Worm (Caenorhabditis elegans) whole organism, dauer: Measurements from ENCODE around the gene R09A8.2.
"Not testable (repeated sequence)": the region's sequence is repeated elsewhere in the genome, so short reads cannot be mapped to it uniquely, and the experiment has no call there.

Experiments used
- unc-62 ChIP-seq: sonication (generic microtip); optimal IDR thresholded peaks from 2 replicates; lab custom pipeline; 2017; ENCODE audit warnings: missing biosample characterization, missing genetic modification reagents, missing genetic modification characterization

R09A8.2 gene

DNA sequence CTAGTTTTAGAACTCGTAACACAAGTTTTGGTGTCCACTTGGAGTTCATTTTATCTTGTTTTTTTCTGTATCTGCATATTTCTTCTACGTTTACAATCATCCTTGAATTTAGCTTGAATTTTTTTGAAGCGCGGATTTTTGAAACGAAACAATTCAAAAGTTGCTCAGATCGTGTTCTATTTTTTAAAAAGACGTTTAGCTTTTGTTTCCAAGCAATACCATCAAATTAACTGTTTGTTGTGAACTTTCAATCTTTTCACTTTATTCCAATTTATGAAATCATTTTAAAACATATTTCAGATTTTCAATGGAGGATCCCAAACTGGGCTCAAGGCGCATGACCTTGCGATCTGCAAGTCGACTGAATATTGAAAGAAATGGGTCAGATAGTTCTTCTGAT lies at the start of gene R09A8.2:
Gene R09A8.2, plus strand, starts transcription at position 301 of the 400 bp plus-strand sequence.
- TF ChIP-seq unc-62 (GFP tag; lab: Kevin White, UChicago), result no peak

DNA sequence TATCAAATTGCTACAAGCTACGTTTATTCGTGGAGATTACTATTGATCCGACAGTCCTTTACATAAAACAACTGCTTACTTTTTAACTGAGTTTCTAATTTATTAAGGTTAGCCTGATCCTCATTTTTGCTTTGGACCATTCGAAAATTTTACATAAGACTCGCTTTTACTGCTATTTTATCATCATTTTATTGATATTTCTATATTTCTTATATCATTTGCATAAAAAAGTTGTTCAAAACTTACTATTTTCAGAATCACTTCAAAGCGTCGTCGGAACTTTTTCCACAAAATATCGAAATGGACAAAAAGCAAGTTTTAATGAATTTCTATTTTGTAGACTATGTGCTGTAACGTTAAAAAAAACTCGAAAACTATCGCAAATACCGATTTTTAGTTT lies 44.8 kb upstream of the R09A8.2 start, which contains the start of gene T24D5.1:
Gene T24D5.1, plus strand, starts transcription at position 301 of the 400 bp plus-strand sequence.
- TF ChIP-seq unc-62 (GFP tag; lab: Kevin White, UChicago), result no peak

- no peak for TF ChIP-seq unc-62 (GFP tag; lab: Kevin White, UChicago)
These were observed 39.5 kb upstream of the R09A8.2 start, which contains the start of gene T24D5.3 for ce11 chrX:12579774-12580173. Gene T24D5.3, plus strand, starts transcription at chrX:12580074.

DNA sequence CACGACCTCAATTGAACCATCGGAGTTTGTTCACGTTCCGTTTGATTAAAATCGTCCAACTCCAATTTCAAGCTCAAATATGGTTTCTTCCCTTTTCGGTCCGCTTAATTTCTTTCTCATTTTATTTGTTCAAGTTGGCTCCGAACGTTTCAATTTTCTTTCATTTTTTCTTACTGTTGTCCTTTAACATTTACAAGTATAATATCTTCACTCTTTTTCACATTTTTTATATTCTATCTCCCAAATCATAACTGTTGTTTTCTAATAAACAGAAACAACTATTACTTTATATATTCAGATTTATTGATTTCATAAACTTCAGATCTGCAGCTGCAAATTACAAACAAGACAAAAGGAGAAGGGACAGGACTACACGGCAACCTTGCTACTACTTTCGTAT lies 35.8 kb upstream of the R09A8.2 start:
- TF ChIP-seq unc-62 (GFP tag; lab: Kevin White, UChicago), result no peak

ce11 chrX:12586352-12586751 lies 32.9 kb upstream of the R09A8.2 start, which contains the start of gene T24D5.2:
Gene T24D5.2, minus strand, starts transcription at chrX:12586452.
- TF ChIP-seq unc-62 (GFP tag; lab: Kevin White, UChicago), result no peak

ce11 chrX:12589503-12589902 lies 29.8 kb upstream of the R09A8.2 start:
- no peak for TF ChIP-seq unc-62 (GFP tag; lab: Kevin White, UChicago)

- TF ChIP-seq unc-62 (GFP tag; lab: Kevin White, UChicago), result no peak
These were observed 24.0 kb upstream of the R09A8.2 start for ce11 chrX:12595217-12595616.

- no peak for TF ChIP-seq unc-62 (GFP tag; lab: Kevin White, UChicago)
These were observed 23.3 kb upstream of the R09A8.2 start for ce11 chrX:12595954-12596353.

DNA sequence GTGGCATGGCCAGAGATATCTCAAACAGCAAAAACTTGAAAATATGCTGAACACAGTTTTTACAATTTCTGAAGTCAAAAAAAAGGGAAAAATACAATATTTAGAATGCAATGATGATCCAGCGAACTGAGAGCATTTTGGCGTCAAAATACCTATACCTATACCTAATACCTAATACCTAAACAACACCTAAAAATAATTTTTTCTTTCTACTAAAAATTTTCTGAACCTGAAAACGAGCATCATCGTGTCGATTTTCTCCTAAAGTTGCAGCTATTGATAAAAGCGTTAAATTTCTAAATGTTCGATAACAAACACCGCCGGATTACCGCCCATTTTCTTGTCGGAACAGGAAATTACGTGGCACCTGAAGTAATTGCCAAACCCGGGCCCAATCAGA lies 22.4 kb upstream of the R09A8.2 start, which contains the start of gene T24D5.4:
Gene T24D5.4, plus strand, starts transcription at position 301 of the 400 bp plus-strand sequence.
- no peak for TF ChIP-seq unc-62 (GFP tag; lab: Kevin White, UChicago)

ce11 chrX:12602611-12603010 lies 16.7 kb upstream of the R09A8.2 start:
- no peak for TF ChIP-seq unc-62 (GFP tag; lab: Kevin White, UChicago)

DNA sequence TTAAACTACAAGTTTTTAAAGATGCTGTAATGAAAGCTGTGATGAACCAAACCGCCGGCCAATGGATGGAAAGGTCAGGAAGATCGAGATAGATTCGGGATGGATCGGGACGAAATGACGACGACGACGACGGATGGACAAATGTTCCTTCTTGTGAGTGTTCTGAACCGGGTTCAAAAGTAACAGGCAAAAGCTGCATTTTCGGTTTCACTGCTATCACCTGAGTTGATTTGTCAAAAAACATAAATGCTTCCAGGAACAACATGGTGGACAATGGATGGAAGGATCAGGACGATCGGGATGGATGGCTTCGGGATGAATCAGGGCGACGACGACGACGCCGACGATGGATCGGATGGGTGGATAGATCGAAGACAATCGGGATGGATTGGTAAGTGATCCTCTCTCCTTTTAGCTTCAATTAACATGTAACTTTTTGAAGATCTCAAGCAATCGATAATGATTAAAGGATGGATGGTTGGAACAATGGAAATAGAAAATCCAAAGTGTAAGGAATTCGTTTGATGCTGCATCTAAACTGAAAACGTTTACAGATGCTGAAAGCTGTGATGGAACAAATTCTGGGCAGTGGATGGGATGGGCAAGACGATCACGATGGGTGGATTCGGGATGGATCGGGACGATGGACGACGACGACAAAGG lies 15.8 kb upstream of the R09A8.2 start, which contains the start of the genes T24D5.6 and R09A8.9:
Gene T24D5.6, plus strand, starts transcription at position 301 of the 663 bp plus-strand sequence.
Gene R09A8.9, plus strand, starts transcription at position 613 of the 663 bp plus-strand sequence.
- no peak for TF ChIP-seq unc-62 (GFP tag; lab: Kevin White, UChicago)

DNA sequence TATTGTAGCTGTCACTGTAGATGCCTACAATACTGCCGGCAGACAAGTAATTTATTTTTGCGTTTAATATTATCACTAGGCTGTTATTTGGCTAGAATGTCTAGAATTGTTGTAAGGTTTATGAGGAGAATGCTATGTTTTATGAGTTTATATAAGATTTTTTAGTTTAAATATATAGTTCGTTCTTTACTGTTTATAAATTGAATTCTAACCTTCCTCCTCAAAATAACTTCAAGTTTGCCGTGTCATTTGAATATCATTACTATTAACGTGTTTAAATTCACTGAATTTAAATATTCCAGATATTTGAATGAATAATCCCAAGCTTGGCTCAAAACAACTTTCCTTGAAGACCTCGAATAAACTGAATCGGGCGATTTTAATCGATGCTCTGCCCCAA lies 5.8 kb upstream of the R09A8.2 start, which contains the start of gene R09A8.1:
Gene R09A8.1, plus strand, starts transcription at position 301 of the 400 bp plus-strand sequence.
- not testable (repeated sequence) for TF ChIP-seq unc-62 (GFP tag; lab: Kevin White, UChicago)

ce11 chrX:12618447-12618846 lies 818 bp upstream of the R09A8.2 start:
- no peak for TF ChIP-seq unc-62 (GFP tag; lab: Kevin White, UChicago)

DNA sequence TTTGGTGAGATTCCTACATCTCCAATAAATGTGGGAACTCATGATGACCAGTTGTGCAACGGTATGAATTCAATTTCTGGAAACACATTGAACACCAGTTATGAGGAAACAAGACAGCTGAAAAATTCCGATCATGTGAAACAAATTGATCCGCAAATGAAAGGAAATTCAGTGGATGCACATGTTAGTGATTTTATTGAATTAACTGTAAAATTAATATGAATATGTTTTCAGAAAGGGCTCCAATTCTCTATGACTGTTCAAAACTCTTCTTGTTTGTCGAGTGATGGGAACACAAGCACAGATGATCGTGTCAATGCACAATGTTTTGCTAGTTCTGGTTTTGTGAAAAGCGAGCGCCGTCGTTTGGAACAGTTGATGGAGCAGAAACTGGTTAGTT lies 1.0 kb downstream of the R09A8.2 start:
- TF ChIP-seq unc-62 (GFP tag; lab: Kevin White, UChicago), result no peak

DNA sequence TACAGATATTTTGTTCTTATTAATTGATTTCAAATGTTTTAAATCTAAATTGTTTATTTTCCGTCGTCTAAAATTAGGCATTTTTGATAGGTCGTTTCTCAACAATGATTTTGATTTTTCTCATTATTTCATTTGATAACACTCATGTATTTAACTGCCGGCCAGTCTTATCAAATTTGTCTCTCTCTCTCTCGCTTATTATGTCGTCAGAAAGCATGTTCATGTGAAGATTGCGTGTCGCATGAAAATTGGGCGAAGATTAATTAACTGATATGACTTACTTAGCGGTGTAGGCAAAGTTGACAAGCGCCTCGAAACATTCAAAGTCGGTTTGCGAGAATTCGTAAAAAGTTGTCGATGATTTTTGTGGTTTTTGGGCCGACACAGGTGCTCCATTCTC lies 8.5 kb downstream of the R09A8.2 start:
- no peak for TF ChIP-seq unc-62 (GFP tag; lab: Kevin White, UChicago)

ce11 chrX:12629257-12629656 lies 10.0 kb downstream of the R09A8.2 start:
- no peak for TF ChIP-seq unc-62 (GFP tag; lab: Kevin White, UChicago)

- no peak for TF ChIP-seq unc-62 (GFP tag; lab: Kevin White, UChicago)
These were observed 10.7 kb downstream of the R09A8.2 start for ce11 chrX:12630005-12630404.
